Worm (Caenorhabditis elegans): ENCODE measurements around the gene F40G12.9.

DNA sequence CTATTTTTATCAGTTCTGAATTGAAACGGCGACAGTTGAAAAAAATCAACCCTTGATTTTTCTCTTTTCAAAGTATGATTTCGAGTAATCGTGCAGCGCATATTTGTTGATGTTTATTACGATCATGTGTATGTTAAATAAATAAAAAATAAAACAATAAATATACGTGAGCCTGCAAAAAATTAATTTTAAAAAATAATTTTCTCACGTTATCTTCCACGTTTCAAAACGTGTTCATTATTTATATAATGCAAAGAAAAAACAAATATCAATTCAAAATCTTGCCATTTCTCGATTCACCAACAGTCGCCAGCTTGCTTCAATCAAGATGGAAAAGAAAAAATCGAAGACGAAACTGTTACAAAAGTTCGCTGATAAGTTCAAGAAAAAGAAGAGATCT lies 782 bp downstream of the F40G12.9 start, which contains the start of gene F40G12.10:
- no peak for TF ChIP-seq ceh-82 (tag; optimal IDR thresholded peaks at IDR 0.05)
- TF ChIP-seq skn-1 (tag; optimal IDR thresholded peaks at IDR 0.05): no peak
- no peak for TF ChIP-seq nhr-76 (tag; optimal IDR thresholded peaks at IDR 0.05)
- TF ChIP-seq snpc-4 (tag; optimal IDR thresholded peaks at IDR 0.05): no peak
